Worm (Caenorhabditis elegans) whole organism, L3 larva: Measurements from ENCODE around the gene F44D12.8.
A peak's percentile ranks its signal among the peaks of the same experiment; 100 is the strongest.
"Not testable (repeated sequence)": the region's sequence is repeated elsewhere in the genome, so short reads cannot be mapped to it uniquely, and the experiment has no call there.

Experiments
- R02D3.7 ChIP-seq: fragments of 150-350 bp; optimal IDR thresholded peaks from 2 replicates; lab custom pipeline; 2014; ENCODE audit warnings: missing biosample characterization, missing genetic modification characterization
- ama-1 ChIP-seq: fragments of 150-350 bp; optimal IDR thresholded peaks from 2 replicates; lab custom pipeline; 2018
- ceh-28 ChIP-seq: fragments of 150-350 bp; optimal IDR thresholded peaks from 2 replicates; lab custom pipeline; 2014; ENCODE audit warnings: missing biosample characterization, missing genetic modification reagents, missing genetic modification characterization
- ceh-82 ChIP-seq: fragments of 150-350 bp; optimal IDR thresholded peaks from 2 replicates; lab custom pipeline; 2014; ENCODE audit warnings: missing biosample characterization, missing genetic modification characterization
- ceh-9 ChIP-seq: sonication (generic microtip); optimal IDR thresholded peaks from 2 replicates; lab custom pipeline; 2018; ENCODE audit warnings: missing biosample characterization, missing genetic modification characterization
- egl-5 ChIP-seq: fragments of 150-350 bp; optimal IDR thresholded peaks from 2 replicates; lab custom pipeline; 2017; ENCODE audit warnings: missing biosample characterization, missing genetic modification reagents, missing genetic modification characterization, inconsistent platforms
- elt-1 ChIP-seq: fragments of 150-350 bp; optimal IDR thresholded peaks from 2 replicates; lab custom pipeline; 2014; ENCODE audit warnings: missing biosample characterization, missing genetic modification characterization
- elt-2 ChIP-seq: sonication (generic microtip); optimal IDR thresholded peaks from 2 replicates; lab custom pipeline; 2016; ENCODE audit warnings: missing genetic modification reagents, mild to moderate bottlenecking, missing genetic modification characterization, missing compliant biosample characterization
- elt-3 ChIP-seq, 3 experiments: fragments of 150-350 bp in 1 of 3; sonication (generic microtip) in 2 of 3; optimal IDR thresholded peaks; 2 replicates in 2 of 3; 4 replicates in 1 of 3; lab custom pipeline; 2014 to 2017; ENCODE audit warnings: missing biosample characterization in 3 of 3, missing genetic modification characterization in 3 of 3
- eor-1 ChIP-seq, 2 experiments: fragments of 150-350 bp; optimal IDR thresholded peaks; 2 replicates each; lab custom pipeline; 2014 to 2018; ENCODE audit warnings: missing biosample characterization in 2 of 2, missing genetic modification characterization in 2 of 2
- fkh-10 ChIP-seq: sonication (generic microtip); optimal IDR thresholded peaks from 2 replicates; lab custom pipeline; 2017; ENCODE audit warnings: missing biosample characterization, missing genetic modification reagents, missing genetic modification characterization
- fkh-2 ChIP-seq: fragments of 150-350 bp; optimal IDR thresholded peaks from 2 replicates; lab custom pipeline; 2014; ENCODE audit warnings: missing biosample characterization, missing genetic modification reagents, missing genetic modification characterization
- fos-1 ChIP-seq: fragments of 150-350 bp; optimal IDR thresholded peaks from 2 replicates; lab custom pipeline; 2014; ENCODE audit warnings: missing biosample characterization, missing genetic modification characterization
- jun-1 ChIP-seq: fragments of 150-350 bp; optimal IDR thresholded peaks from 2 replicates; lab custom pipeline; 2014; ENCODE audit warnings: missing biosample characterization, missing genetic modification reagents, missing genetic modification characterization
- lin-15B ChIP-seq: fragments of 150-350 bp; optimal IDR thresholded peaks from 2 replicates; lab custom pipeline; 2014; ENCODE audit warnings: missing biosample characterization, missing genetic modification characterization
- lin-39 ChIP-seq: fragments of 150-350 bp; optimal IDR thresholded peaks from 2 replicates; lab custom pipeline; 2018; ENCODE audit warnings: missing biosample characterization, missing genetic modification reagents, missing genetic modification characterization
- lsy-12 ChIP-seq: sonication (generic microtip); optimal IDR thresholded peaks from 2 replicates; lab custom pipeline; 2016; ENCODE audit warnings: mild to moderate bottlenecking, missing genetic modification characterization, missing compliant biosample characterization
- mdl-1 ChIP-seq: fragments of 150-350 bp; optimal IDR thresholded peaks from 2 replicates; lab custom pipeline; 2014; ENCODE audit warnings: missing biosample characterization, missing genetic modification characterization
- mml-1 ChIP-seq: fragments of 150-350 bp; sonication (generic microtip); optimal IDR thresholded peaks from 3 replicates; lab custom pipeline; 2014; ENCODE audit warnings: missing biosample characterization, missing genetic modification characterization
- nhr-11 ChIP-seq: fragments of 150-350 bp; optimal IDR thresholded peaks from 2 replicates; lab custom pipeline; 2014; ENCODE audit warnings: missing biosample characterization, missing genetic modification characterization
- nhr-12 ChIP-seq: fragments of 150-350 bp; optimal IDR thresholded peaks from 2 replicates; lab custom pipeline; 2014; ENCODE audit warnings: missing biosample characterization, missing genetic modification characterization
- nhr-237 ChIP-seq: fragments of 150-350 bp; optimal IDR thresholded peaks from 2 replicates; lab custom pipeline; 2014; ENCODE audit warnings: missing biosample characterization, missing genetic modification characterization
- nhr-25 ChIP-seq: sonication (generic microtip); optimal IDR thresholded peaks from 2 replicates; lab custom pipeline; 2017; ENCODE audit warnings: missing biosample characterization, missing genetic modification characterization
- nhr-43 ChIP-seq: sonication (generic microtip); optimal IDR thresholded peaks from 2 replicates; lab custom pipeline; 2016; ENCODE audit warnings: mild to moderate bottlenecking, missing genetic modification characterization, missing compliant biosample characterization; ENCODE audit not compliant: poor library complexity, severe bottlenecking
- nhr-77 ChIP-seq: fragments of 150-350 bp; optimal IDR thresholded peaks from 2 replicates; lab custom pipeline; 2014; ENCODE audit warnings: missing biosample characterization, missing genetic modification characterization
- pha-4 ChIP-seq: fragments of 150-350 bp; optimal IDR thresholded peaks from 2 replicates; lab custom pipeline; 2014; ENCODE audit warnings: missing biosample characterization, missing genetic modification reagents, missing genetic modification characterization
- skn-1 ChIP-seq: fragments of 150-350 bp; optimal IDR thresholded peaks from 2 replicates; lab custom pipeline; 2014; ENCODE audit warnings: missing biosample characterization, missing genetic modification characterization
- tbx-2 ChIP-seq: sonication (generic microtip); optimal IDR thresholded peaks from 2 replicates; lab custom pipeline; 2016; ENCODE audit warnings: mild to moderate bottlenecking, missing genetic modification characterization, missing compliant biosample characterization
- unc-39 ChIP-seq: sonication (generic microtip); optimal IDR thresholded peaks from 4 replicates; lab custom pipeline; 2017; ENCODE audit warnings: missing biosample characterization, missing genetic modification characterization
- zag-1 ChIP-seq: fragments of 150-350 bp; optimal IDR thresholded peaks from 2 replicates; lab custom pipeline; 2014; ENCODE audit warnings: missing biosample characterization, missing genetic modification characterization

F44D12.8 gene

ce11 chrIV:10028779-10029178 is 5.7 kb downstream of the F44D12.8 start, which contains the start of the genes F44D12.16 and msd-2:
Gene F44D12.16 (plus strand): TSS chrIV:10029079.
Gene msd-2 (plus strand): TSS chrIV:10029083.
- TF ChIP-seq ceh-82, R02D3.7, lsy-12 (tag; lab: Kevin White, UChicago): not testable (repeated sequence)

ce11 chrIV:10033053-10033452 is 10.0 kb downstream of the F44D12.8 start, which contains the start of gene F44D12.6:
Gene F44D12.6 (plus strand): TSS chrIV:10033353.
- no peak for TF ChIP-seq elt-3 (tag; optimal IDR thresholded peaks at IDR 0.05; lab: Kevin White, UChicago)
- TF ChIP-seq tbx-2 (tag; lab: Kevin White, UChicago) = no peak
- TF ChIP-seq egl-5 (tag; lab: Kevin White, UChicago) = no peak
- no peak for TF ChIP-seq mdl-1 (tag; lab: Kevin White, UChicago)
- no peak for TF ChIP-seq unc-39 (tag; lab: Kevin White, UChicago)
- TF ChIP-seq zag-1 = no peak
- no peak for TF ChIP-seq eor-1 (tag; optimal IDR thresholded peaks at IDR 0.05; lab: Kevin White, UChicago)

ce11 chrIV:10036966-10037365 is 13.9 kb downstream of the F44D12.8 start, which contains the start of gene F44D12.10:
Gene F44D12.10 (minus strand): TSS chrIV:10037066.
- no peak for TF ChIP-seq lin-39 (tag; lab: Kevin White, UChicago)
- no peak for TF ChIP-seq elt-2 (tag; lab: Kevin White, UChicago)
- TF ChIP-seq eor-1 (tag; optimal IDR thresholded peaks at IDR 0.05; lab: Kevin White, UChicago) = no peak
- TF ChIP-seq mml-1 (tag; lab: Kevin White, UChicago) = no peak
- TF ChIP-seq nhr-43 (tag; lab: Kevin White, UChicago) = no peak
- no peak for TF ChIP-seq ama-1 (lab: Kevin White, UChicago)
- TF ChIP-seq elt-1 = no peak
- TF ChIP-seq lin-15B (tag; lab: Kevin White, UChicago) = no peak
- TF ChIP-seq, all 47 proteins: peak for 0

- TF ChIP-seq lin-15B (tag; lab: Kevin White, UChicago) (no peak), fos-1 (tag; lab: Kevin White, UChicago) (no peak), pha-4 (tag; lab: Kevin White, UChicago) (no peak), nhr-77 (tag; lab: Kevin White, UChicago) (no peak)
Observed at ce11 chrIV:10040803-10041202, 17.7 kb downstream of the F44D12.8 start, which contains the start of gene dhs-31. Gene dhs-31 (minus strand): TSS chrIV:10040903.

- TF ChIP-seq lsy-12 (tag; lab: Kevin White, UChicago) (no peak), R02D3.7 (tag; lab: Kevin White, UChicago) (no peak), nhr-77 (tag; lab: Kevin White, UChicago) (no peak), nhr-12 (tag; lab: Kevin White, UChicago) (no peak), fkh-10 (GFP tag; lab: Kevin White, UChicago) (no peak), tbx-2 (tag; lab: Kevin White, UChicago) (no peak), ceh-9 (tag; lab: Kevin White, UChicago) (no peak), egl-5 (tag; lab: Kevin White, UChicago) (no peak), nhr-237 (tag; lab: Kevin White, UChicago) (no peak), nhr-25 (tag; lab: Kevin White, UChicago) (no peak), nhr-11 (tag; lab: Kevin White, UChicago) (no peak), fkh-2 (tag; lab: Kevin White, UChicago) (no peak), eor-1 (tag; optimal IDR thresholded peaks at IDR 0.05; lab: Kevin White, UChicago) (no peak), lin-15B (tag; lab: Kevin White, UChicago) (no peak), skn-1 (no peak), ama-1 (lab: Kevin White, UChicago) (no peak), nhr-43 (tag; lab: Kevin White, UChicago) (no peak), jun-1 (tag; lab: Kevin White, UChicago) (no peak), ceh-28 (no peak)
Observed at ce11 chrIV:10042881-10043280, 19.8 kb downstream of the F44D12.8 start, which contains the start of gene frk-1. Gene frk-1 (plus strand): TSS chrIV:10043181.

- TF ChIP-seq lin-39 (tag; lab: Kevin White, UChicago) (peak; percentile 1), lsy-12 (tag; lab: Kevin White, UChicago) (no peak)
Observed at ce11 chrIV:10046005-10046404, 22.9 kb downstream of the F44D12.8 start.
